Fruit fly (Drosophila melanogaster) whole organism, pupa: Measurements from ENCODE around the gene Dref.

Experiments used
- CG15710 ChIP-seq: fragments of 200-800 bp; sonication (Bioruptor generic); optimal IDR thresholded peaks from 2 replicates; lab custom pipeline; 2018; ENCODE audit warnings: missing biosample characterization, mild to moderate bottlenecking, missing genetic modification characterization, moderate library complexity
- CG8159 ChIP-seq: fragments of 200-800 bp; sonication (Bioruptor generic); optimal IDR thresholded peaks from 3 replicates; lab custom pipeline; 2018; ENCODE audit warnings: missing biosample characterization, mild to moderate bottlenecking, missing genetic modification characterization, moderate library complexity
- CG8301 ChIP-seq: fragments of 200-800 bp; sonication (Bioruptor generic); optimal IDR thresholded peaks from 2 replicates; lab custom pipeline; 2018; ENCODE audit warnings: missing biosample characterization, mild to moderate bottlenecking, missing genetic modification characterization
- D1 ChIP-seq: fragments of 200-800 bp; sonication (Bioruptor generic); optimal IDR thresholded peaks from 2 replicates; lab custom pipeline; 2018; ENCODE audit warnings: missing biosample characterization, mild to moderate bottlenecking, missing genetic modification characterization, moderate library complexity
- EcR ChIP-seq: fragments of 200-800 bp; sonication (Bioruptor generic); optimal IDR thresholded peaks from 3 replicates; lab custom pipeline; 2019; ENCODE audit warnings: missing biosample characterization, missing genetic modification characterization, mild to moderate bottlenecking, moderate library complexity, missing genetic modification reagents
- gl ChIP-seq: fragments of 200-800 bp; sonication (Bioruptor generic); optimal IDR thresholded peaks from 2 replicates; lab custom pipeline; 2018; ENCODE audit warnings: missing biosample characterization, mild to moderate bottlenecking, missing genetic modification characterization
- rn ChIP-seq: fragments of 200-800 bp; sonication (Bioruptor generic); IDR thresholded peaks from 2 replicates; pipeline ENCODE4 v1.3.6; 2022; ENCODE audit warnings: missing biosample characterization, missing genetic modification characterization

- TF ChIP-seq D1 (no peak), CG15710 (tag; lab: Kevin White, UChicago) (peak; percentile 32), CG8301 (tag; lab: Kevin White, UChicago) (no peak), gl (no peak), EcR (peak; percentile 73), rn (GFP tag; lab: Robert Waterston, UW) (no peak), CG8159 (peak; percentile 26)
Observed at dm6 chr2L:9947738-9948519, 19.1 kb downstream of the Dref start.
